Worm (Caenorhabditis elegans) whole organism, L1 larva: ENCODE data around the gene twk-21.

Source experiments
- C16A3.4 ChIP-seq: fragments of 150-350 bp; optimal IDR thresholded peaks from 2 replicates; lab custom pipeline; 2014; ENCODE audit warnings: missing biosample characterization, missing genetic modification characterization
- aha-1 ChIP-seq: fragments of 150-350 bp; optimal IDR thresholded peaks from 2 replicates; lab custom pipeline; 2014; ENCODE audit warnings: missing biosample characterization, missing genetic modification characterization
- alr-1 ChIP-seq: fragments of 200-800 bp; sonication (Bioruptor generic); optimal IDR thresholded peaks from 2 replicates; lab custom pipeline; 2018; ENCODE audit warnings: borderline replicate concordance, mild to moderate bottlenecking, missing genetic modification characterization, missing compliant biosample characterization
- ceh-8 ChIP-seq: fragments of 200-800 bp; sonication (Bioruptor generic); optimal IDR thresholded peaks from 2 replicates; lab custom pipeline; 2018; ENCODE audit warnings: mild to moderate bottlenecking, missing genetic modification characterization, moderate library complexity, missing compliant biosample characterization
- ceh-82 ChIP-seq, 3 experiments: fragments of 150-350 bp in 1 of 3; sonication (generic microtip) in 2 of 3; optimal IDR thresholded peaks; 2 replicates each; lab custom pipeline; 2014 to 2017; ENCODE audit warnings: missing biosample characterization in 3 of 3, missing genetic modification characterization in 3 of 3
- dpl-1 ChIP-seq, 3 experiments: fragments of 150-350 bp in 2 of 3; sonication (generic microtip) in 1 of 3; optimal IDR thresholded peaks; 2 replicates each; lab custom pipeline; 2014 to 2017; ENCODE audit warnings: missing biosample characterization in 3 of 3, missing genetic modification characterization in 3 of 3, missing genetic modification reagents in 3 of 3
- dsc-1 ChIP-seq: sonication (generic microtip); optimal IDR thresholded peaks from 2 replicates; lab custom pipeline; 2016; ENCODE audit warnings: mild to moderate bottlenecking, missing genetic modification characterization, missing compliant biosample characterization
- efl-3 ChIP-seq: fragments of 200-800 bp; sonication (Bioruptor generic); optimal IDR thresholded peaks from 2 replicates; lab custom pipeline; 2018; ENCODE audit warnings: mild to moderate bottlenecking, missing genetic modification characterization, missing compliant biosample characterization
- egl-27 ChIP-seq, 2 experiments: fragments of 150-350 bp in 1 of 2; sonication (generic microtip); optimal IDR thresholded peaks; 3 replicates each; lab custom pipeline; 2017 to 2018; ENCODE audit warnings: missing biosample characterization in 2 of 2, missing genetic modification characterization in 2 of 2, missing genetic modification reagents in 2 of 2
- elt-2 ChIP-seq: sonication (generic microtip); optimal IDR thresholded peaks from 2 replicates; lab custom pipeline; 2016; ENCODE audit warnings: missing genetic modification characterization, mild to moderate bottlenecking, inconsistent platforms, missing compliant biosample characterization, missing genetic modification reagents
- elt-3 ChIP-seq, 6 experiments: fragments of 150-350 bp in 1 of 6; sonication (generic microtip); optimal IDR thresholded peaks; 2 replicates each; lab custom pipeline; 2017 to 2018; ENCODE audit warnings: missing biosample characterization in 6 of 6, missing genetic modification characterization in 6 of 6, inconsistent platforms in 1 of 6
- fkh-4 ChIP-seq: sonication (generic microtip); optimal IDR thresholded peaks from 2 replicates; lab custom pipeline; 2016; ENCODE audit warnings: missing compliant biosample characterization, missing genetic modification characterization, borderline replicate concordance
- fos-1 ChIP-seq: fragments of 150-350 bp; optimal IDR thresholded peaks from 2 replicates; lab custom pipeline; 2014; ENCODE audit warnings: missing biosample characterization, missing genetic modification characterization
- grh-1 ChIP-seq: fragments of 200-800 bp; sonication (Bioruptor generic); IDR thresholded peaks from 2 replicates; pipeline ENCODE4 v1.3.6; 2022; ENCODE audit warnings: missing genetic modification reagents, missing genetic modification characterization, missing compliant biosample characterization
- hlh-4 ChIP-seq: sonication (generic microtip); optimal IDR thresholded peaks from 2 replicates; lab custom pipeline; 2016; ENCODE audit warnings: mild to moderate bottlenecking, missing genetic modification characterization, missing compliant biosample characterization
- irx-1 ChIP-seq: sonication (generic microtip); optimal IDR thresholded peaks from 2 replicates; lab custom pipeline; 2016; ENCODE audit warnings: missing genetic modification characterization, missing compliant biosample characterization
- jun-1 ChIP-seq: fragments of 150-350 bp; optimal IDR thresholded peaks from 2 replicates; lab custom pipeline; 2014; ENCODE audit warnings: missing biosample characterization, missing genetic modification reagents, missing genetic modification characterization
- lin-13 ChIP-seq: fragments of 150-350 bp; optimal IDR thresholded peaks from 2 replicates; lab custom pipeline; 2014; ENCODE audit warnings: missing biosample characterization, missing genetic modification reagents, missing genetic modification characterization
- lin-14 ChIP-seq: fragments of 200-800 bp; sonication (Bioruptor generic); optimal IDR thresholded peaks from 2 replicates; lab custom pipeline; 2018; ENCODE audit warnings: mild to moderate bottlenecking, missing genetic modification characterization, moderate library complexity, missing compliant biosample characterization
- lin-35 ChIP-seq, 2 experiments: fragments of 150-350 bp; optimal IDR thresholded peaks; 2 replicates each; lab custom pipeline; 2014; ENCODE audit warnings: missing biosample characterization in 2 of 2, missing genetic modification characterization in 2 of 2, missing genetic modification reagents in 2 of 2
- lin-39 ChIP-seq: fragments of 150-350 bp; optimal IDR thresholded peaks from 2 replicates; lab custom pipeline; 2014; ENCODE audit warnings: missing biosample characterization, missing genetic modification reagents, missing genetic modification characterization
- lir-3 ChIP-seq: sonication (generic microtip); optimal IDR thresholded peaks from 2 replicates; lab custom pipeline; 2016; ENCODE audit warnings: mild to moderate bottlenecking, missing genetic modification characterization, moderate library complexity, missing compliant biosample characterization; ENCODE audit not compliant: poor library complexity
- lsy-2 ChIP-seq, 2 experiments: fragments of 150-350 bp; optimal IDR thresholded peaks; 2 replicates each; lab custom pipeline; 2014; ENCODE audit warnings: missing biosample characterization in 2 of 2, missing genetic modification characterization in 2 of 2
- mdl-1 ChIP-seq, 2 experiments: fragments of 150-350 bp; optimal IDR thresholded peaks; 2 replicates each; lab custom pipeline; 2014 to 2017; ENCODE audit warnings: missing biosample characterization in 2 of 2, missing genetic modification characterization in 2 of 2, inconsistent platforms in 1 of 2
- mep-1 ChIP-seq: fragments of 150-350 bp; optimal IDR thresholded peaks from 2 replicates; lab custom pipeline; 2014; ENCODE audit warnings: missing biosample characterization, missing genetic modification characterization
- nhr-19 ChIP-seq: fragments of 200-800 bp; sonication (Bioruptor generic); conservative IDR thresholded peaks from 2 replicates; pipeline ENCODE4 v1.3.6; 2022; ENCODE audit warnings: missing genetic modification characterization, missing compliant biosample characterization
- nhr-20 ChIP-seq: sonication (generic microtip); optimal IDR thresholded peaks from 2 replicates; lab custom pipeline; 2016; ENCODE audit warnings: mild to moderate bottlenecking, missing genetic modification characterization, missing compliant biosample characterization
- nhr-47 ChIP-seq: sonication (generic microtip); optimal IDR thresholded peaks from 2 replicates; lab custom pipeline; 2016; ENCODE audit warnings: mild to moderate bottlenecking, missing genetic modification characterization, moderate library complexity, missing compliant biosample characterization
- nhr-71 ChIP-seq: sonication (generic microtip); optimal IDR thresholded peaks from 2 replicates; lab custom pipeline; 2016; ENCODE audit warnings: mild to moderate bottlenecking, missing genetic modification characterization, moderate library complexity, missing compliant biosample characterization
- nhr-90 ChIP-seq: sonication (generic microtip); optimal IDR thresholded peaks from 2 replicates; lab custom pipeline; 2016; ENCODE audit warnings: mild to moderate bottlenecking, missing genetic modification characterization, missing compliant biosample characterization; ENCODE audit not compliant: poor library complexity
- pag-3 ChIP-seq: sonication (generic microtip); optimal IDR thresholded peaks from 2 replicates; lab custom pipeline; 2017; ENCODE audit warnings: missing genetic modification characterization, mild to moderate bottlenecking, missing compliant biosample characterization, antibody characterized with exemption, borderline replicate concordance; ENCODE audit not compliant: insufficient read depth
- pax-3 ChIP-seq: fragments of 200-800 bp; sonication (Bioruptor generic); optimal IDR thresholded peaks from 2 replicates; lab custom pipeline; 2018; ENCODE audit warnings: mild to moderate bottlenecking, missing genetic modification characterization, moderate library complexity, missing compliant biosample characterization
- rnt-1 ChIP-seq: sonication (generic microtip); optimal IDR thresholded peaks from 2 replicates; lab custom pipeline; 2016; ENCODE audit warnings: mild to moderate bottlenecking, missing genetic modification characterization, moderate library complexity, missing compliant biosample characterization
- skn-1 ChIP-seq: fragments of 150-350 bp; optimal IDR thresholded peaks from 2 replicates; lab custom pipeline; 2014; ENCODE audit warnings: missing biosample characterization, missing genetic modification characterization
- snpc-4 ChIP-seq: fragments of 150-350 bp; optimal IDR thresholded peaks from 2 replicates; lab custom pipeline; 2014; ENCODE audit warnings: missing biosample characterization, missing genetic modification characterization
- snu-23 ChIP-seq: sonication (generic microtip); optimal IDR thresholded peaks from 2 replicates; lab custom pipeline; 2016; ENCODE audit warnings: missing genetic modification characterization, missing compliant biosample characterization
- sptf-1 ChIP-seq: fragments of 150-350 bp; optimal IDR thresholded peaks from 2 replicates; lab custom pipeline; 2014; ENCODE audit warnings: missing biosample characterization, missing genetic modification characterization
- sup-37 ChIP-seq: fragments of 200-800 bp; sonication (Bioruptor generic); optimal IDR thresholded peaks from 2 replicates; lab custom pipeline; 2018; ENCODE audit warnings: mild to moderate bottlenecking, missing genetic modification characterization, missing compliant biosample characterization
- swsn-7 ChIP-seq: sonication (generic microtip); optimal IDR thresholded peaks from 2 replicates; lab custom pipeline; 2016; ENCODE audit warnings: missing genetic modification characterization, missing compliant biosample characterization
- tbx-2 ChIP-seq: sonication (generic microtip); optimal IDR thresholded peaks from 2 replicates; lab custom pipeline; 2016; ENCODE audit warnings: missing genetic modification characterization, missing compliant biosample characterization
- tlp-1 ChIP-seq: fragments of 150-350 bp; optimal IDR thresholded peaks from 2 replicates; lab custom pipeline; 2014; ENCODE audit warnings: missing biosample characterization, missing genetic modification characterization
- unc-62 ChIP-seq: fragments of 150-350 bp; optimal IDR thresholded peaks from 2 replicates; lab custom pipeline; 2014; ENCODE audit warnings: missing biosample characterization, missing genetic modification reagents, missing genetic modification characterization
- unc-86 ChIP-seq: sonication (generic microtip); optimal IDR thresholded peaks from 2 replicates; lab custom pipeline; 2016; ENCODE audit warnings: missing genetic modification characterization, missing compliant biosample characterization
- unc-98 ChIP-seq: fragments of 200-800 bp; sonication (Bioruptor generic); IDR thresholded peaks from 2 replicates; pipeline ENCODE4 v1.3.6; 2022; ENCODE audit warnings: missing genetic modification characterization, missing compliant biosample characterization
- vab-15 ChIP-seq: sonication (generic microtip); optimal IDR thresholded peaks from 2 replicates; lab custom pipeline; 2017; ENCODE audit warnings: missing genotype, mild to moderate bottlenecking, missing genetic modification characterization, missing compliant biosample characterization

twk-21 gene

DNA sequence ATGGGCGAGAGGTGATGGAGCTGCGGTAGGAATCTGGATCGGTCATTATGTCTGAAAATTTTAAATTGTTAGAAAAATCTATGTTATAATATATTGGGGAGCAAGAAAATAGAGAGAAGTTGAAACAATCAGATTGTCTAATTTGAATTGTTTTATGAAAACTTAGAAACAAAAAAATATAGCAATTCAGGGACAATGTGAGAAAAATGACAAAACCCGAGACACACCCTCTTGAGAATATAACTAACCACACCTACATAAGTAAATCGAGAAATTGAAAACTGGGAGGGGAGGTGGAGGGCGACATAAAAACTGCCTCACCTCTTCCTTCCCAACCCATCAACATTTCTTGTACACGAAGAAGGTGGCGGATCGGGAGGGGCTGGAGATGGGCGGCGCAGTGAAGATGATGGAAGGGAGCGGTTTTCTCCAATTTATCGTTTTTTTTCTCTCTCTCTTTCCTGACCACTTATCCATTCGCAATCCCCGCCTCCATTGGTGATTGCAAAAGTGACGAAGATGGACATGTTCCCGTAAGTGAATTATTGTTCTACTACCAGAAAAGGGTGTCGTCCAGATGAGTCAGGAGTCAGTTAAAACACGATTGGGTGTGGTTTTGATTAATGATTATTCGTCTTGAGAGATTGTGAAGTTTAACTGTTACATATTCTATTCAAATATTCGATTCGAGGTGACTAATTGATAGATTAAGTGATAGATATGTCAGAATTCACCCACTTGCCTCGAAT is 33.9 kb upstream of the twk-21 start, which contains the start of gene mua-6 (continued):
- TF ChIP-seq alr-1 (tag; lab: Kevin White, UChicago): no peak
- TF ChIP-seq egl-27 (tag; optimal IDR thresholded peaks at IDR 0.05; lab: Kevin White, UChicago): no peak
- TF ChIP-seq aha-1 (tag; lab: Kevin White, UChicago): no peak
- peak; percentile 18 for TF ChIP-seq nhr-71 (tag; lab: Kevin White, UChicago)
- TF ChIP-seq dpl-1 (GFP tag; optimal IDR thresholded peaks at IDR 0.05; lab: Kevin White, UChicago): no peak
- TF ChIP-seq efl-3 (GFP tag; lab: Kevin White, UChicago): peak; percentile 48
- no peak for TF ChIP-seq jun-1 (tag; lab: Kevin White, UChicago)
- no peak for TF ChIP-seq snpc-4
- TF ChIP-seq sup-37 (GFP tag; lab: Kevin White, UChicago): no peak
- no peak for TF ChIP-seq unc-86 (tag; lab: Kevin White, UChicago)
- peak; percentile 68 for TF ChIP-seq lin-14 (GFP tag; lab: Kevin White, UChicago)
- no peak for TF ChIP-seq pag-3 (tag; lab: Kevin White, UChicago)
- no peak for TF ChIP-seq vab-15
- no peak for TF ChIP-seq irx-1
- no peak for TF ChIP-seq pax-3
- no peak for TF ChIP-seq fos-1
- TF ChIP-seq unc-98: no peak
- TF ChIP-seq lsy-2 (tag; optimal IDR thresholded peaks at IDR 0.05; lab: Kevin White, UChicago): no peak
- TF ChIP-seq lin-39 (tag; lab: Kevin White, UChicago): peak; percentile 12
- no peak for TF ChIP-seq hlh-4
- TF ChIP-seq lin-13 (GFP tag; lab: Kevin White, UChicago): no peak
- TF ChIP-seq, all 84 proteins: peak for 10

- TF ChIP-seq ceh-8 (GFP tag; lab: Kevin White, UChicago): no peak
These were observed 29.7 kb upstream of the twk-21 start, which contains the start of gene ifa-3 for ce11 chrX:16269969-16270368. Gene ifa-3, minus strand, starts transcription at chrX:16270069.

ce11 chrX:16271147-16271546 is 28.5 kb upstream of the twk-21 start:
- TF ChIP-seq lin-14 (GFP tag; lab: Kevin White, UChicago) (peak; percentile 48), nhr-20 (tag; lab: Kevin White, UChicago) (peak; percentile 53), skn-1 (peak; percentile 23), lin-35 (GFP tag; optimal IDR thresholded peaks at IDR 0.05; lab: Kevin White, UChicago) (peak in 1 of 2 experiments; percentile 53), egl-27 (tag; optimal IDR thresholded peaks at IDR 0.05; lab: Kevin White, UChicago) (no peak), nhr-71 (tag; lab: Kevin White, UChicago) (peak; percentile 62), ceh-82 (tag; optimal IDR thresholded peaks at IDR 0.05; lab: Kevin White, UChicago) (peak in 1 of 3 experiments; percentile 16), nhr-19 (peak; percentile 48; the same call in 1 of the 2 replicates), rnt-1 (tag; lab: Kevin White, UChicago) (peak; percentile 29), lir-3 (tag; lab: Kevin White, UChicago) (peak; percentile 53), grh-1 (GFP tag; lab: Robert Waterston, UW) (no peak), unc-62 (no peak), lin-39 (tag; lab: Kevin White, UChicago) (no peak), sptf-1 (no peak), C16A3.4 (tag; lab: Kevin White, UChicago) (no peak), dsc-1 (tag; lab: Kevin White, UChicago) (peak; percentile 44), nhr-47 (tag; lab: Kevin White, UChicago) (peak; percentile 43), lsy-2 (tag; optimal IDR thresholded peaks at IDR 0.05; lab: Kevin White, UChicago) (peak; percentile 7 to 18), elt-3 (tag; optimal IDR thresholded peaks at IDR 0.05; lab: Kevin White, UChicago) (peak in 1 of 6 experiments; percentile 4), elt-2 (tag; lab: Kevin White, UChicago) (peak; percentile 3), tbx-2 (tag; lab: Kevin White, UChicago) (peak; percentile 12), swsn-7 (tag; lab: Kevin White, UChicago) (peak; percentile 25), mdl-1 (tag; optimal IDR thresholded peaks at IDR 0.05; lab: Kevin White, UChicago) (no peak), nhr-90 (peak; percentile 50), snu-23 (GFP tag; lab: Kevin White, UChicago) (peak; percentile 65), fkh-4 (tag; lab: Kevin White, UChicago) (no peak), irx-1 (peak; percentile 14), tlp-1 (tag; lab: Kevin White, UChicago) (no peak), mep-1 (tag; lab: Kevin White, UChicago) (peak; percentile 22), aha-1 (tag; lab: Kevin White, UChicago) (no peak), hlh-4 (no peak)
- TF ChIP-seq, all 84 proteins: peak for 20
